Worm (Caenorhabditis elegans) whole organism, early embryonic: Measurements from ENCODE around the gene F22E5.6.

Experiments used
- B0310.2 ChIP-seq: sonication (generic microtip); optimal IDR thresholded peaks from 2 replicates; lab custom pipeline; 2016; ENCODE audit warnings: mild to moderate bottlenecking, missing genetic modification characterization, missing compliant biosample characterization
- F13C5.2 ChIP-seq: sonication (generic microtip); optimal IDR thresholded peaks from 2 replicates; lab custom pipeline; 2017; ENCODE audit warnings: mild to moderate bottlenecking, missing genetic modification characterization, inconsistent platforms, missing compliant biosample characterization
- ama-1 ChIP-seq: fragments of 150-350 bp; optimal IDR thresholded peaks from 2 replicates; lab custom pipeline; 2014
- ceh-13 ChIP-seq: fragments of 200-800 bp; sonication (Bioruptor generic); optimal IDR thresholded peaks from 2 replicates; lab custom pipeline; 2018; ENCODE audit warnings: mild to moderate bottlenecking, missing genetic modification characterization, missing compliant biosample characterization
- ceh-36 ChIP-seq: sonication (generic microtip); optimal IDR thresholded peaks from 2 replicates; lab custom pipeline; 2016; ENCODE audit warnings: missing genetic modification characterization, inconsistent platforms, missing compliant biosample characterization
- flt-1 ChIP-seq: fragments of 200-800 bp; sonication (Bioruptor generic); IDR thresholded peaks from 2 replicates; pipeline ENCODE4 v1.3.6; 2022; ENCODE audit warnings: missing genetic modification characterization, missing compliant biosample characterization
- hmbx-1 ChIP-seq: sonication (generic microtip); optimal IDR thresholded peaks from 2 replicates; lab custom pipeline; 2016; ENCODE audit warnings: mild to moderate bottlenecking, missing genetic modification characterization, missing compliant biosample characterization
- hmg-4 ChIP-seq: fragments of 200-800 bp; sonication (Bioruptor generic); optimal IDR thresholded peaks from 2 replicates; lab custom pipeline; 2018; ENCODE audit warnings: mild to moderate bottlenecking, missing genetic modification characterization, missing compliant biosample characterization
- hnd-1 ChIP-seq: sonication (generic microtip); optimal IDR thresholded peaks from 2 replicates; lab custom pipeline; 2016; ENCODE audit warnings: missing genetic modification characterization, missing compliant biosample characterization
- pes-1 ChIP-seq: fragments of 200-800 bp; sonication (Bioruptor generic); IDR thresholded peaks from 2 replicates; pipeline ENCODE4 v1.3.6; 2022; ENCODE audit warnings: missing genetic modification reagents, missing genetic modification characterization, missing compliant biosample characterization
- scrt-1 ChIP-seq: fragments of 200-800 bp; sonication (Bioruptor generic); IDR thresholded peaks from 2 replicates; pipeline ENCODE4 v1.3.6; 2022; ENCODE audit warnings: missing genetic modification characterization, missing compliant biosample characterization
- sea-1 ChIP-seq: fragments of 200-800 bp; sonication (Bioruptor generic); conservative IDR thresholded peaks from 2 replicates; pipeline ENCODE4 v1.3.6; 2022; ENCODE audit warnings: missing genetic modification characterization, missing compliant biosample characterization
- tbx-11 ChIP-seq: fragments of 200-800 bp; sonication (Bioruptor generic); IDR thresholded peaks from 2 replicates; pipeline ENCODE4 v1.3.6; 2022; ENCODE audit warnings: missing genetic modification characterization, missing compliant biosample characterization
- tra-4 ChIP-seq: sonication (generic microtip); optimal IDR thresholded peaks from 2 replicates; lab custom pipeline; 2017; ENCODE audit warnings: missing genetic modification characterization, missing compliant biosample characterization

DNA sequence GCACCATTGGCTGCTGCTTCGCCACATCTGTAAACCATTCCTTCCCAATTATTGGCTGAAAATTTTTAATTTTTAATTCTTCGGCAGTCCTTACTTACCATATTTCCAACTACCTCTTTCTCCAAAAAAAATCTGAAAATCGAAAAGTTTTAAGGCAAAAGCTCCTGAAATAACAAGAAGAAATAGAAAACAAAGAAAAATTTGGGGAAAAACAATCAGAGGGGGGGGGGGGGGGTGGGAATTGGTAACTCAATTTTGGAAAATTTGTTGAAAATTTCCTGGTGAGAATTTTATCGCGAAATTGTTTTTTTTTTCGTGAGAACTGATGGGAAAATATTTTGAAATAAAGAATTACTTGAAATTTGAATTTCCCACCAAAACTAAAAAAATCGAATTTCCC, 42.8 kb downstream of the F22E5.6 start, which contains the start of gene set-11:
- no peak for TF ChIP-seq ama-1 (lab: Kevin White, UChicago)
- no peak for TF ChIP-seq flt-1 (GFP tag; lab: Robert Waterston, UW)
- no peak for TF ChIP-seq ceh-13 (GFP tag; lab: Kevin White, UChicago)
- TF ChIP-seq pes-1 (GFP tag; lab: Robert Waterston, UW), result no peak
- no peak for TF ChIP-seq tra-4 (tag; lab: Kevin White, UChicago)
- TF ChIP-seq F13C5.2 (tag; lab: Kevin White, UChicago), result no peak
- TF ChIP-seq B0310.2, result no peak
- TF ChIP-seq tbx-11, result no peak
- no peak for TF ChIP-seq ceh-36 (tag; lab: Kevin White, UChicago)
- TF ChIP-seq hmg-4, result no peak
- TF ChIP-seq sea-1 (GFP tag; lab: Robert Waterston, UW), result no peak
- TF ChIP-seq hnd-1 (tag; lab: Kevin White, UChicago), result no peak
- no peak for TF ChIP-seq hmbx-1 (tag; lab: Kevin White, UChicago)
- TF ChIP-seq scrt-1 (GFP tag; lab: Robert Waterston, UW), result no peak
